Fruit fly (Drosophila melanogaster): ENCODE measurements around the gene CG4194.
A peak's percentile ranks its signal among the peaks of the same experiment; 100 is the strongest.

The CG4194 gene

DNA sequence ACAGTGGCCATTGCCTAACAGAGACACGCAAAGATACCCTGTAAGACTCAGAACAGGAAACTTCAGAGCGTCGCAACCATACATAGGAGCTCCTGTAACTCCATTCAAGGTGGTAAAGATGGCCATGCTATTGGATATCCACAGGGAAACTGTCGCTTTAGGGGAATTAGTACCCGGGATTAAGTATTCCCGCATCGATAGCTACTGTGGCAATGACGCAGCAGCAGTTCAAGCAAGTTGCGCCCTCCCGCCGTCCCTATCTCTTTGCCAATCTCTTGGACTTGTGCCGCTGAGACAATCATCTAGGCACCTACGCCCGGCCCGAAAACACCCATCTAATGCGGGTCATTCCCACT lies 2.3 kb downstream of the CG4194 start (continued):
- TF ChIP-seq woc (GFP tag; optimal IDR thresholded peaks at IDR 0.05) (peak; percentile 36), jim (GFP tag; optimal IDR thresholded peaks at IDR 0.05) (no peak), Myc (optimal IDR thresholded peaks at IDR 0.05) (no peak), sage (GFP tag; optimal IDR thresholded peaks at IDR 0.05) (no peak), Vsx2 (GFP tag; optimal IDR thresholded peaks at IDR 0.05; ENCODE audit: partially characterized antibody) (no peak), psq (GFP tag; optimal IDR thresholded peaks at IDR 0.05) (peak; percentile 54), Mio (GFP tag; optimal IDR thresholded peaks at IDR 0.05) (no peak), rgr (GFP tag; optimal IDR thresholded peaks at IDR 0.05) (peak; percentile 39), Dfd (GFP tag; optimal IDR thresholded peaks at IDR 0.05) (no peak), h (GFP tag; optimal IDR thresholded peaks at IDR 0.05) (peak; percentile 78)

DNA sequence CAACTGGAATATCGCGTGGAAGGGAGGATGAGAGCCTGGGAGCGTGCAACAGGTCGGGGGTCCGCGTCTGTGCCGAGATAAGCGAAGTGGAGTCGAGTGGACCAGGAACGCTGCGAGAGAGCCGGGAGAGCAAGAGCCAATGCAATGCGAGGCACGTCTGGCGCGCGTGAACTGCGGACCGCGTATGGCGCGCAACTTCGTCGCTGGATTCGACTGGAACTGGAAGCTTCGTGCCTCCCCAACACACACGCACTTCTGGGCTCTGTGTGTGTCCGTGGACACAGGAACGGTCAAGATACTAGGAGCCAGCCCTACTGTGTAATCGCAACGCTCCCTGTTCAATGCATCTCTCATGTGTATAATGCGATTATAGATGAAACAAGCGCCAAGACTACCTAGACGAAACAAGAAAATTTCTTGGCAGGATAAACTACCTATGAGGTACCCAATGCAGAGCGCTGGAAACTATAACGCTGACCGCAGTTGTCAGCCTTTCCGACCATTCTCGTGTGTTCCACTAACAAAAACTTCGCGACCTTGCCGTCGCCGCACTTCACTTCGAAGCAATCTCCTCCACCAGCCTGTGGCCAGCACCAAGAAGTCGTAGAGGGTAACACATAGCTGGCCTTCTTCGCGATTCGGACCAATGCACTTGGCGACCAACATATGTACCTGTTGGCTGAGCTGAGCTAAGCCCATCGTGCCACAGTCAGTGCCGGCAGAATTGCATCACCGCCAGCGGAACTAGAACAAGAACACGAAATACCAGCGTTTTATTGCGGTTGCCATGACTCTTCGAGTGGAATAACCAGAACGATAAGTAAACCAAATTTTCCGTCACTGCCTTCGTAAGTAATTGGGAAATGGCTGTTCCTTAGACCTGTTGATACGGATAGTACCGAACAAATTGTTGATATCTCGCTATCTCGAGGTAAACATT lies 3.8 kb downstream of the CG4194 start, which contains the start of gene Rtca:
TSS of gene Rtca (plus strand) at position 536 of the 940 bp plus-strand sequence.
- no peak for TF ChIP-seq Hr83 (GFP tag; optimal IDR thresholded peaks at IDR 0.05; ENCODE audit: poor library complexity, severe bottlenecking)
- no peak for TF ChIP-seq lola (GFP tag; optimal IDR thresholded peaks at IDR 0.05)
- TF ChIP-seq OdsH (GFP tag; optimal IDR thresholded peaks at IDR 0.05): peak; percentile 87
- peak; percentile 79 for TF ChIP-seq Dif (GFP tag; optimal IDR thresholded peaks at IDR 0.05; ENCODE audit: partially characterized antibody)
- peak; percentile 58 for TF ChIP-seq CG32264 (GFP tag; optimal IDR thresholded peaks at IDR 0.05)
- TF ChIP-seq fru (GFP tag; optimal IDR thresholded peaks at IDR 0.05): peak; percentile 94
- no peak for TF ChIP-seq jim (GFP tag; optimal IDR thresholded peaks at IDR 0.05)
- TF ChIP-seq HLH106 (tag; optimal IDR thresholded peaks at IDR 0.05): peak; percentile 83
- TF ChIP-seq h (GFP tag; optimal IDR thresholded peaks at IDR 0.05): peak; percentile 91
- TF ChIP-seq tai (GFP tag; optimal IDR thresholded peaks at IDR 0.05): no peak
- peak; percentile 20 for TF ChIP-seq Mio (GFP tag; optimal IDR thresholded peaks at IDR 0.05)
- no peak for TF ChIP-seq Abd-B (GFP tag; optimal IDR thresholded peaks at IDR 0.05)
- peak; percentile 5 to 92 for TF ChIP-seq foxo (GFP tag; optimal IDR thresholded peaks at IDR 0.05)
- TF ChIP-seq dmrt93B (GFP tag; optimal IDR thresholded peaks at IDR 0.05): peak; percentile 77
- peak; percentile 81 for TF ChIP-seq psq (GFP tag; optimal IDR thresholded peaks at IDR 0.05)
- TF ChIP-seq woc (GFP tag; optimal IDR thresholded peaks at IDR 0.05): peak; percentile 96
- TF ChIP-seq Myc (optimal IDR thresholded peaks at IDR 0.05): no peak
- TF ChIP-seq Rel (GFP tag; optimal IDR thresholded peaks at IDR 0.05): peak; percentile 38
- peak; percentile 54 for TF ChIP-seq Rel (tag; optimal IDR thresholded peaks at IDR 0.05)
- TF ChIP-seq Vsx2 (GFP tag; optimal IDR thresholded peaks at IDR 0.05; ENCODE audit: partially characterized antibody): no peak
- no peak for TF ChIP-seq CrebA (GFP tag; optimal IDR thresholded peaks at IDR 0.05; ENCODE audit: borderline replicate concordance)
- TF ChIP-seq sage (GFP tag; optimal IDR thresholded peaks at IDR 0.05): no peak
- TF ChIP-seq rgr (GFP tag; optimal IDR thresholded peaks at IDR 0.05): peak; percentile 90
- TF ChIP-seq GATAd (GFP tag; optimal IDR thresholded peaks at IDR 0.05): no peak
- TF ChIP-seq Jra (GFP tag; optimal IDR thresholded peaks at IDR 0.05): no peak
- peak; percentile 93 for TF ChIP-seq ey (GFP tag; optimal IDR thresholded peaks at IDR 0.05)
- peak; percentile 8 for TF ChIP-seq sv (GFP tag; optimal IDR thresholded peaks at IDR 0.05)
- no peak for TF ChIP-seq usp (GFP tag; optimal IDR thresholded peaks at IDR 0.05)
- TF ChIP-seq Sp1 (GFP tag; optimal IDR thresholded peaks at IDR 0.05): peak; percentile 84
- no peak for TF ChIP-seq pan (optimal IDR thresholded peaks at IDR 0.05)
- no peak for TF ChIP-seq N (GFP tag; optimal IDR thresholded peaks at IDR 0.05)
- no peak for TF ChIP-seq dsf (GFP tag; optimal IDR thresholded peaks at IDR 0.05; ENCODE audit: borderline replicate concordance)
- no peak for TF ChIP-seq Hr78 (GFP tag; optimal IDR thresholded peaks at IDR 0.05)
- no peak for TF ChIP-seq brk (GFP tag; optimal IDR thresholded peaks at IDR 0.05)
- TF ChIP-seq dl (GFP tag; optimal IDR thresholded peaks at IDR 0.05; ENCODE audit: insufficient read depth in 1 of 2, partially characterized antibody in 2 of 2): peak; percentile 63 to 82
- TF ChIP-seq Hnf4 (GFP tag; optimal IDR thresholded peaks at IDR 0.05): peak; percentile 83
- TF ChIP-seq br (GFP tag; optimal IDR thresholded peaks at IDR 0.05): peak; percentile 90
- peak; percentile 70 for TF ChIP-seq CG9705 (GFP tag; optimal IDR thresholded peaks at IDR 0.05)
- TF ChIP-seq Dfd (GFP tag; optimal IDR thresholded peaks at IDR 0.05): no peak

Measured in whole organism, wandering third instar larva.